Worm (Caenorhabditis elegans) whole organism, late embryonic: ENCODE data around the gene ZK809.5.

Experiments used
- C08G9.2 ChIP-seq: sonication (generic microtip); optimal IDR thresholded peaks from 2 replicates; lab custom pipeline; 2016; ENCODE audit warnings: mild to moderate bottlenecking, missing genetic modification characterization, moderate library complexity, missing compliant biosample characterization
- K09A11.1 ChIP-seq: sonication (generic microtip); optimal IDR thresholded peaks from 2 replicates; lab custom pipeline; 2017; ENCODE audit warnings: antibody characterized with exemption, mild to moderate bottlenecking, missing genetic modification characterization, missing compliant biosample characterization; ENCODE audit not compliant: insufficient read depth
- T23F11.4 ChIP-seq: fragments of 200-800 bp; sonication (Bioruptor generic); optimal IDR thresholded peaks from 2 replicates; lab custom pipeline; 2018; ENCODE audit warnings: mild to moderate bottlenecking, missing genetic modification characterization, missing compliant biosample characterization
- ama-1 ChIP-seq: fragments of 150-350 bp; optimal IDR thresholded peaks from 2 replicates; lab custom pipeline; 2014
- ceh-14 ChIP-seq: sonication (generic microtip); optimal IDR thresholded peaks from 2 replicates; lab custom pipeline; 2016; ENCODE audit warnings: missing genotype, missing genetic modification characterization, missing compliant biosample characterization
- ceh-18 ChIP-seq: sonication (generic microtip); optimal IDR thresholded peaks from 2 replicates; lab custom pipeline; 2016; ENCODE audit warnings: missing genetic modification characterization, missing compliant biosample characterization
- ceh-19 ChIP-seq: fragments of 200-800 bp; sonication (Bioruptor generic); optimal IDR thresholded peaks from 2 replicates; lab custom pipeline; 2018; ENCODE audit warnings: mild to moderate bottlenecking, missing genetic modification characterization, missing compliant biosample characterization
- ceh-2 ChIP-seq: sonication (generic microtip); optimal IDR thresholded peaks from 2 replicates; lab custom pipeline; 2016; ENCODE audit warnings: missing genotype, missing genetic modification characterization, missing compliant biosample characterization
- ceh-22 ChIP-seq: sonication (generic microtip); optimal IDR thresholded peaks from 2 replicates; lab custom pipeline; 2017; ENCODE audit warnings: missing biosample characterization, missing genetic modification characterization
- ceh-6 ChIP-seq: fragments of 200-800 bp; sonication (Bioruptor generic); optimal IDR thresholded peaks from 2 replicates; lab custom pipeline; 2018; ENCODE audit warnings: mild to moderate bottlenecking, missing genetic modification characterization, missing compliant biosample characterization
- che-1 ChIP-seq: sonication (generic microtip); optimal IDR thresholded peaks from 2 replicates; lab custom pipeline; 2016; ENCODE audit warnings: mild to moderate bottlenecking, missing genetic modification characterization, missing compliant biosample characterization
- dmd-4 ChIP-seq: sonication (generic microtip); optimal IDR thresholded peaks from 2 replicates; lab custom pipeline; 2016; ENCODE audit warnings: borderline replicate concordance, missing genetic modification characterization, missing compliant biosample characterization
- dve-1 ChIP-seq: sonication (generic microtip); optimal IDR thresholded peaks from 2 replicates; lab custom pipeline; 2017; ENCODE audit warnings: antibody characterized with exemption, mild to moderate bottlenecking, missing genetic modification characterization, missing compliant biosample characterization
- elt-2 ChIP-seq: sonication (generic microtip); optimal IDR thresholded peaks from 2 replicates; lab custom pipeline; 2016; ENCODE audit warnings: missing genetic modification reagents, missing genetic modification characterization, missing compliant biosample characterization
- ets-4 ChIP-seq: sonication (generic microtip); optimal IDR thresholded peaks from 2 replicates; lab custom pipeline; 2016; ENCODE audit warnings: missing genetic modification characterization, missing compliant biosample characterization
- eyg-1 ChIP-seq: sonication (generic microtip); optimal IDR thresholded peaks from 2 replicates; lab custom pipeline; 2016; ENCODE audit warnings: missing genotype, missing genetic modification characterization, missing compliant biosample characterization
- fax-1 ChIP-seq: sonication (generic microtip); optimal IDR thresholded peaks from 2 replicates; lab custom pipeline; 2016; ENCODE audit warnings: missing genotype, missing genetic modification characterization, missing compliant biosample characterization
- fkh-10 ChIP-seq: fragments of 150-350 bp; optimal IDR thresholded peaks from 2 replicates; lab custom pipeline; 2014; ENCODE audit warnings: missing biosample characterization, missing genetic modification reagents, missing genetic modification characterization
- fkh-6 ChIP-seq: sonication (generic microtip); optimal IDR thresholded peaks from 2 replicates; lab custom pipeline; 2016; ENCODE audit warnings: missing genetic modification characterization, missing compliant biosample characterization
- gmeb-2 ChIP-seq: sonication (generic microtip); optimal IDR thresholded peaks from 2 replicates; lab custom pipeline; 2016; ENCODE audit warnings: missing genetic modification characterization, inconsistent platforms, missing compliant biosample characterization
- hlh-13 ChIP-seq: fragments of 200-800 bp; sonication (Bioruptor generic); optimal IDR thresholded peaks from 2 replicates; lab custom pipeline; 2018; ENCODE audit warnings: mild to moderate bottlenecking, missing genetic modification characterization, missing compliant biosample characterization
- hlh-15 ChIP-seq: sonication (generic microtip); optimal IDR thresholded peaks from 2 replicates; lab custom pipeline; 2016; ENCODE audit warnings: missing genetic modification characterization, missing compliant biosample characterization
- hlh-8 ChIP-seq: sonication (generic microtip); optimal IDR thresholded peaks from 2 replicates; lab custom pipeline; 2016; ENCODE audit warnings: missing genotype, missing genetic modification characterization, missing compliant biosample characterization
- lin-11 ChIP-seq: fragments of 200-800 bp; sonication (Bioruptor generic); optimal IDR thresholded peaks from 2 replicates; lab custom pipeline; 2018; ENCODE audit warnings: mild to moderate bottlenecking, missing genetic modification characterization, missing compliant biosample characterization
- madf-2 ChIP-seq: sonication (generic microtip); optimal IDR thresholded peaks from 2 replicates; lab custom pipeline; 2017; ENCODE audit warnings: missing genetic modification characterization, missing compliant biosample characterization
- nfya-1 ChIP-seq: sonication (generic microtip); optimal IDR thresholded peaks from 2 replicates; lab custom pipeline; 2017; ENCODE audit warnings: missing genetic modification characterization, mild to moderate bottlenecking, missing compliant biosample characterization, antibody characterized with exemption, moderate library complexity
- npax-4 ChIP-seq: sonication (generic microtip); optimal IDR thresholded peaks from 2 replicates; lab custom pipeline; 2016; ENCODE audit warnings: missing genetic modification characterization, missing compliant biosample characterization
- odd-2 ChIP-seq: sonication (generic microtip); optimal IDR thresholded peaks from 2 replicates; lab custom pipeline; 2017; ENCODE audit warnings: antibody characterized with exemption, mild to moderate bottlenecking, missing genetic modification characterization, missing compliant biosample characterization
- pag-3 ChIP-seq: sonication (generic microtip); optimal IDR thresholded peaks from 2 replicates; lab custom pipeline; 2016; ENCODE audit warnings: missing compliant biosample characterization, missing genetic modification characterization, borderline replicate concordance
- pax-1 ChIP-seq: fragments of 150-350 bp; optimal IDR thresholded peaks from 2 replicates; lab custom pipeline; 2014; ENCODE audit warnings: missing biosample characterization, missing genetic modification characterization
- pha-2 ChIP-seq: sonication (generic microtip); optimal IDR thresholded peaks from 2 replicates; lab custom pipeline; 2017; ENCODE audit warnings: mild to moderate bottlenecking, missing genetic modification characterization, missing compliant biosample characterization
- pha-4 ChIP-seq: fragments of 150-350 bp; optimal IDR thresholded peaks from 2 replicates; lab custom pipeline; 2018; ENCODE audit warnings: missing biosample characterization, missing genetic modification reagents, missing genetic modification characterization
- pros-1 ChIP-seq: fragments of 150-350 bp; optimal IDR thresholded peaks from 2 replicates; lab custom pipeline; 2014; ENCODE audit warnings: missing biosample characterization, missing genetic modification reagents, missing genetic modification characterization
- rnt-1 ChIP-seq: sonication (generic microtip); optimal IDR thresholded peaks from 2 replicates; lab custom pipeline; 2016; ENCODE audit warnings: missing genetic modification characterization, missing compliant biosample characterization
- sdc-2 ChIP-seq: sonication (generic microtip); optimal IDR thresholded peaks from 2 replicates; lab custom pipeline; 2016; ENCODE audit warnings: missing genotype, missing genetic modification characterization, missing compliant biosample characterization
- sox-2 ChIP-seq: fragments of 200-800 bp; sonication (Bioruptor generic); IDR thresholded peaks from 2 replicates; pipeline ENCODE4 v1.3.6; 2022; ENCODE audit warnings: missing genetic modification reagents, missing genetic modification characterization, missing compliant biosample characterization
- sox-4 ChIP-seq: sonication (generic microtip); optimal IDR thresholded peaks from 2 replicates; lab custom pipeline; 2017; ENCODE audit warnings: mild to moderate bottlenecking, missing genetic modification characterization, inconsistent platforms, missing compliant biosample characterization
- tbx-2 ChIP-seq: sonication (generic microtip); optimal IDR thresholded peaks from 2 replicates; lab custom pipeline; 2016; ENCODE audit warnings: missing genetic modification characterization, missing compliant biosample characterization
- tbx-7 ChIP-seq: sonication (generic microtip); optimal IDR thresholded peaks from 2 replicates; lab custom pipeline; 2016; ENCODE audit warnings: missing genotype, missing genetic modification characterization, missing compliant biosample characterization
- unc-86 ChIP-seq: sonication (generic microtip); optimal IDR thresholded peaks from 2 replicates; lab custom pipeline; 2016; ENCODE audit warnings: missing genetic modification characterization, missing compliant biosample characterization
- zip-5 ChIP-seq: sonication (generic microtip); optimal IDR thresholded peaks from 2 replicates; lab custom pipeline; 2016; ENCODE audit warnings: missing genetic modification characterization, missing compliant biosample characterization
- ztf-16 ChIP-seq: sonication (generic microtip); optimal IDR thresholded peaks from 2 replicates; lab custom pipeline; 2017; ENCODE audit warnings: missing genetic modification characterization, missing compliant biosample characterization

Gene ZK809.5

DNA sequence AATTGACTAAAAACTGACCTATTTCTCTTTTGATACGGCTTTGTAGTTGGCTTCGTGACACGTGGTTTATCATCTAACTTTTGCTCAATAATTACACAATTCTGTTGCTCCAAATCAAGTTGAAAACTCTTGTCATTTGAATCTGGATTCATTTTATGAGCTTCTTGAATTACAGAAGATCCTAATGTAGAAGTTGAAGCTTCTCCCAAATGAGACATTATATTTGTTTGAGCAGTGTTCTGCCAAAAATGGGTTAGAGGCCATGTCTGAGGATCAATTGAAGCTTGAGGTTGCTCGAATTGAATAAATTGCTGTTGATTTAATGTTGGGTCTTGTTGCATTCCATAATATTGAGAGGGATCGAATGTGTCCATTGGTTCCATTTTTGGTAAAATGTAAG lies 41.0 kb downstream of the ZK809.5 start:
- TF ChIP-seq hlh-8 (no peak), fax-1 (tag; lab: Kevin White, UChicago) (no peak), hlh-15 (tag; lab: Kevin White, UChicago) (no peak)

ce11 chrIV:11700100-11700499 lies 43.6 kb downstream of the ZK809.5 start:
- TF ChIP-seq T23F11.4 (GFP tag; lab: Kevin White, UChicago): no peak
- TF ChIP-seq odd-2: no peak
- no peak for TF ChIP-seq madf-2 (tag; lab: Kevin White, UChicago)
- TF ChIP-seq fkh-6: no peak
- TF ChIP-seq elt-2 (tag; lab: Kevin White, UChicago): no peak
- TF ChIP-seq che-1 (tag; lab: Kevin White, UChicago): no peak
- TF ChIP-seq sox-4 (tag; lab: Kevin White, UChicago): no peak
- no peak for TF ChIP-seq tbx-7 (tag; lab: Kevin White, UChicago)
- TF ChIP-seq lin-11 (tag; lab: Kevin White, UChicago): no peak
- TF ChIP-seq fkh-10 (GFP tag; lab: Kevin White, UChicago): no peak
- no peak for TF ChIP-seq pax-1 (tag; lab: Kevin White, UChicago)
- no peak for TF ChIP-seq ets-4
- TF ChIP-seq eyg-1 (tag; lab: Kevin White, UChicago): no peak

DNA sequence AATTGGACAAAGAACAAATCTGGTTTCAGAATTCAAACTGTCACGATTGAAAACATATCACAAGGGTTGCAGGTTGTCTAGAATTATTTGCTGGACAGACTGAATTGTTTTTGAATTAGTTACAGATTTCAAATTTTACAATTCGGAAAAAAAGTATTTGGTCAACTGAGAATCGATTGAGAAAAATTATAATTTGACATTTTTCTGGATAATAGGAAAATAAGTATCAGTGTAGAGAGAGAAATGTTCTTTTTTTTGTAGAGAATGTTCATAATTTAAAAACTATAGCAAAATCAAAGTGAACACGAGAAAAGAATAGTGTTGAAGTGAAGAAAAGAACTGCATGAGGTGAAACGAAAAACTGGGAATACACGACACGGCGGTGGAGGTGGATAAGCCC lies 44.2 kb downstream of the ZK809.5 start, which contains the start of gene dpy-20:
dpy-20 (minus strand) TSS at position 101 of the 400 bp plus-strand sequence.
- TF ChIP-seq T23F11.4 (GFP tag; lab: Kevin White, UChicago): no peak
- no peak for TF ChIP-seq zip-5
- no peak for TF ChIP-seq dmd-4
- no peak for TF ChIP-seq nfya-1 (tag; lab: Kevin White, UChicago)
- TF ChIP-seq ceh-14: no peak
- TF ChIP-seq ceh-22 (tag; lab: Kevin White, UChicago): no peak
- TF ChIP-seq che-1 (tag; lab: Kevin White, UChicago): no peak
- no peak for TF ChIP-seq hlh-15 (tag; lab: Kevin White, UChicago)
- TF ChIP-seq dve-1 (tag; lab: Kevin White, UChicago): no peak
- no peak for TF ChIP-seq pha-4 (tag; lab: Kevin White, UChicago)
- no peak for TF ChIP-seq ceh-6 (GFP tag; lab: Kevin White, UChicago)
- TF ChIP-seq, all 69 proteins: peak for 0

- TF ChIP-seq ama-1 (no peak), fkh-10 (GFP tag; lab: Kevin White, UChicago) (no peak), ceh-22 (tag; lab: Kevin White, UChicago) (no peak), hlh-13 (GFP tag; lab: Kevin White, UChicago) (no peak), sox-2 (no peak), sox-4 (tag; lab: Kevin White, UChicago) (no peak), ceh-2 (tag; lab: Kevin White, UChicago) (no peak), gmeb-2 (tag; lab: Kevin White, UChicago) (no peak), ceh-18 (tag; lab: Kevin White, UChicago) (no peak)
Measured at ce11 chrIV:11701878-11702277, 45.3 kb downstream of the ZK809.5 start.

DNA sequence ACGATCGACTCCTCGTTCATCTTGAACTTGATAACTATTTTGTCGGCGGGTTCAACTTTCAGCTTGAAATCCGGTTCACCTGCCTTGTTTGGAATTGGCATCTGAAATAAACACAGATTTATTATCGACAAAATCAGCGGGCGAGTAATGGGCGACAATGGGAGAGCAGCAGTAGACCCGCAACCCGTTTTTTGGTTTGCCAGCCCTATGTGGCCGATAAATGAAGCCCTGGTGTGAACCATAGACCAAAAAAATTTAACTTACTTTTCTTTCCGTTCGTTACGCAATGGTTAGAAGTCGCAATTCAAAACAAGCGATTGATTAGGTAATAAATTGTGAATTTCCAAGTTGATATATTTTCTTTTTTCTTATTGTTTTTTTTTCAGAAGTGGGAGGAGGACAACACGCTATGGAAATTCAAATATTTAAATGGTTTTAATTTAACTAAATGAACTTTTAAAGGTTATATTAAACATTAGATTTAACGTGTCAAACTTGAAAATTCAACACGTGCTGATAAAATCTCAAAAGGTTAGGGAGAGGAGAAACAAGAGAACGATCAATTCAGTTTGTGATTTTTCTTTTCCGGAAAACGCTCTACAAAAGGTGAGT lies 47.3 kb downstream of the ZK809.5 start, which contains the start of the genes T22B3.3 and alg-3:
T22B3.3 (minus strand) TSS at position 101 of the 612 bp plus-strand sequence.
alg-3 (plus strand) TSS at position 562 of the 612 bp plus-strand sequence.
- no peak for TF ChIP-seq fkh-6
- TF ChIP-seq tbx-2: no peak
- TF ChIP-seq ceh-19 (GFP tag; lab: Kevin White, UChicago): no peak
- TF ChIP-seq rnt-1 (tag; lab: Kevin White, UChicago): no peak
- no peak for TF ChIP-seq ets-4
- TF ChIP-seq odd-2: no peak
- TF ChIP-seq pha-2 (tag; lab: Kevin White, UChicago): no peak
- no peak for TF ChIP-seq sdc-2 (tag; lab: Kevin White, UChicago)
- no peak for TF ChIP-seq C08G9.2
- no peak for TF ChIP-seq hlh-15 (tag; lab: Kevin White, UChicago)
- TF ChIP-seq gmeb-2 (tag; lab: Kevin White, UChicago): no peak
- no peak for TF ChIP-seq ztf-16 (tag; lab: Kevin White, UChicago)
- no peak for TF ChIP-seq pag-3 (tag; lab: Kevin White, UChicago)
- no peak for TF ChIP-seq fkh-10 (GFP tag; lab: Kevin White, UChicago)
- no peak for TF ChIP-seq npax-4 (tag; lab: Kevin White, UChicago)
- no peak for TF ChIP-seq K09A11.1
- no peak for TF ChIP-seq unc-86 (tag; lab: Kevin White, UChicago)
- TF ChIP-seq pros-1 (tag; lab: Kevin White, UChicago): no peak
- no peak for TF ChIP-seq nfya-1 (tag; lab: Kevin White, UChicago)
- TF ChIP-seq, all 69 proteins: peak for 0
